1 fruit fly cellular context compared by ENCODE assay signal in genomic region chr3R:5053611-5054133, dm6.
TF ChIP-seq lines count a peak whose summit lies in the region.

No protein-coding gene starts in this region.

TF ChIP-seq in whole organism, embryonic, 481 proteins besides CTCF, POLR2A, EP300 and RAD21 (continued from another document and continues in another):
- TF ChIP-seq CG7928 (GFP tag; optimal IDR thresholded peaks at IDR 0.05; lab: Kevin White, UChicago) (no peak), CG18764 (GFP tag; optimal IDR thresholded peaks at IDR 0.05; lab: Kevin White, UChicago) (peak; percentile 76), CG13424 (tag; optimal IDR thresholded peaks at IDR 0.05; lab: Kevin White, UChicago) (peak; percentile 67), CG10431 (GFP tag; optimal IDR thresholded peaks at IDR 0.05; lab: Kevin White, UChicago) (peak; percentile 87), CG12769 (tag; optimal IDR thresholded peaks at IDR 0.05; lab: Kevin White, UChicago) (peak; percentile 76), toy (GFP tag; IDR thresholded peaks at IDR 0.05; lab: Robert Waterston, UW) (no peak), CG6854 (GFP tag; optimal IDR thresholded peaks at IDR 0.05; lab: Kevin White, UChicago) (peak; percentile 15), gce (GFP tag; IDR thresholded peaks at IDR 0.05; lab: Robert Waterston, UW) (peak; percentile 85), NC2α (GFP tag; optimal IDR thresholded peaks at IDR 0.05; lab: Kevin White, UChicago) (peak; percentile 75), CG2875 (GFP tag; optimal IDR thresholded peaks at IDR 0.05; lab: Kevin White, UChicago) (peak; percentile 90), Ssrp (tag; optimal IDR thresholded peaks at IDR 0.05; lab: Kevin White, UChicago) (no peak), CG15269 (tag; optimal IDR thresholded peaks at IDR 0.05; lab: Kevin White, UChicago) (peak; percentile 47), dmrt99B (tag; optimal IDR thresholded peaks at IDR 0.05; lab: Kevin White, UChicago) (peak; percentile 66), Nf-YB (GFP tag; optimal IDR thresholded peaks at IDR 0.05; lab: Kevin White, UChicago) (peak; percentile 68), Dbx (GFP tag; IDR thresholded peaks at IDR 0.05; lab: Robert Waterston, UW) (no peak), her (GFP tag; optimal IDR thresholded peaks at IDR 0.05; lab: Kevin White, UChicago) (peak; percentile 54), HLH3B (GFP tag; IDR thresholded peaks at IDR 0.05; lab: Robert Waterston, UW) (peak; percentile 81; the same call in 1 of the 2 replicates), dati (GFP tag; IDR thresholded peaks at IDR 0.05; lab: Robert Waterston, UW) (no peak), crp (GFP tag; optimal IDR thresholded peaks at IDR 0.05; lab: Kevin White, UChicago) (peak in 1 of 2 experiments; percentile 32), GATAe (GFP tag; conservative IDR thresholded peaks at IDR 0.05; lab: Robert Waterston, UW) (peak; percentile 58), H15 (GFP tag; IDR thresholded peaks at IDR 0.05; lab: Robert Waterston, UW) (peak; percentile 52; the same call in 1 of the 3 replicates), CG11723 (GFP tag; optimal IDR thresholded peaks at IDR 0.05; lab: Kevin White, UChicago) (peak; percentile 81), CG1603 (tag; optimal IDR thresholded peaks at IDR 0.05; lab: Kevin White, UChicago) (peak; percentile 73), CG15073 (GFP tag; optimal IDR thresholded peaks at IDR 0.05; lab: Kevin White, UChicago) (peak; percentile 41), BtbVII (GFP tag; optimal IDR thresholded peaks at IDR 0.05; lab: Kevin White, UChicago) (peak; percentile 81), CG4820 (GFP tag; optimal IDR thresholded peaks at IDR 0.05; lab: Kevin White, UChicago) (peak; percentile 47), Bgb (GFP tag; IDR thresholded peaks at IDR 0.05; lab: Robert Waterston, UW; ENCODE audit: partially characterized antibody) (no peak), CG18011 (GFP tag; optimal IDR thresholded peaks at IDR 0.05; lab: Kevin White, UChicago) (peak; percentile 6), org-1 (GFP tag; optimal IDR thresholded peaks at IDR 0.05; lab: Kevin White, UChicago) (peak; percentile 83), CG16779 (GFP tag; IDR thresholded peaks at IDR 0.05; lab: Robert Waterston, UW) (peak; percentile 42; the same call in 1 of the 2 replicates), CG4328 (GFP tag; optimal IDR thresholded peaks at IDR 0.05; lab: Kevin White, UChicago) (peak; percentile 75), CG17612 (GFP tag; IDR thresholded peaks at IDR 0.05; lab: Robert Waterston, UW) (peak; percentile 69), jumu (GFP tag; optimal IDR thresholded peaks at IDR 0.05; lab: Kevin White, UChicago) (peak; percentile 51), Fer2 (tag; optimal IDR thresholded peaks at IDR 0.05; lab: Kevin White, UChicago) (peak; percentile 58), ara (GFP tag; IDR thresholded peaks at IDR 0.05; lab: Robert Waterston, UW) (peak; percentile 92), CG9817 (tag; optimal IDR thresholded peaks at IDR 0.05; lab: Kevin White, UChicago) (peak; percentile 13), Hmx (GFP tag; optimal IDR thresholded peaks at IDR 0.05; lab: Kevin White, UChicago) (no peak), ken (GFP tag; IDR thresholded peaks at IDR 0.05; lab: Robert Waterston, UW) (peak; percentile 60; the same call in 2 of the 3 replicates), hbn (GFP tag; IDR thresholded peaks at IDR 0.05; lab: Robert Waterston, UW; ENCODE audit: partially characterized antibody) (no peak), hkb (optimal IDR thresholded peaks at IDR 0.05; lab: Kevin White, UChicago) (no peak), hkb (GFP tag; IDR thresholded peaks at IDR 0.05; lab: Robert Waterston, UW) (peak; percentile 90), eve (GFP tag; optimal IDR thresholded peaks at IDR 0.05; lab: Kevin White, UChicago) (no peak), Lim3 (GFP tag; IDR thresholded peaks at IDR 0.05; lab: Robert Waterston, UW) (no peak), CG11695 (GFP tag; IDR thresholded peaks at IDR 0.05; lab: Robert Waterston, UW) (peak; percentile 76; the same call in 2 of the 3 replicates), MBD-R2 (GFP tag; IDR thresholded peaks at IDR 0.05; lab: Robert Waterston, UW) (no peak), Tbp (GFP tag; optimal IDR thresholded peaks at IDR 0.05; lab: Kevin White, UChicago) (no peak), cato (GFP tag; optimal IDR thresholded peaks at IDR 0.05; lab: Kevin White, UChicago; ENCODE audit: borderline replicate concordance) (peak; percentile 44), CG2202 (tag; optimal IDR thresholded peaks at IDR 0.05; lab: Kevin White, UChicago) (peak; percentile 93), Deaf1 (tag; optimal IDR thresholded peaks at IDR 0.05; lab: Kevin White, UChicago) (peak; percentile 50), emc (GFP tag; optimal IDR thresholded peaks at IDR 0.05; lab: Kevin White, UChicago) (no peak), caup (GFP tag; optimal IDR thresholded peaks at IDR 0.05; lab: Kevin White, UChicago; ENCODE audit: severe bottlenecking) (peak; percentile 77), Dp (GFP tag; optimal IDR thresholded peaks at IDR 0.05; lab: Kevin White, UChicago) (no peak), CG3995 (GFP tag; optimal IDR thresholded peaks at IDR 0.05; lab: Kevin White, UChicago) (no peak), bowl (GFP tag; IDR thresholded peaks at IDR 0.05; lab: Robert Waterston, UW) (peak; percentile 65; the same call in 1 of the 2 replicates), CG17912 (GFP tag; optimal IDR thresholded peaks at IDR 0.05; lab: Kevin White, UChicago) (peak; percentile 70), CG3847 (GFP tag; IDR thresholded peaks at IDR 0.05; lab: Robert Waterston, UW) (no peak), Antp (GFP tag; optimal IDR thresholded peaks at IDR 0.05; lab: Kevin White, UChicago) (peak; percentile 70), H2.0 (GFP tag; IDR thresholded peaks at IDR 0.05; lab: Robert Waterston, UW) (peak; percentile 54; the same call in 1 of the 2 replicates), dimm (GFP tag; IDR thresholded peaks at IDR 0.05; lab: Robert Waterston, UW) (peak; percentile 49; the same call in 1 of the 2 replicates), CG14014 (GFP tag; IDR thresholded peaks at IDR 0.05; lab: Robert Waterston, UW) (peak; percentile 77; the same call in 1 of the 2 replicates), ranshi (GFP tag; IDR thresholded peaks at IDR 0.05; lab: Robert Waterston, UW) (peak; percentile 69; the same call in 1 of the 2 replicates), CG10321 (GFP tag; IDR thresholded peaks at IDR 0.05; lab: Robert Waterston, UW) (no peak), usp (GFP tag; optimal IDR thresholded peaks at IDR 0.05; lab: Kevin White, UChicago) (no peak), hb (GFP tag; IDR thresholded peaks at IDR 0.05; lab: Robert Waterston, UW; ENCODE audit: partially characterized antibody) (no peak), CG5953 (GFP tag; IDR thresholded peaks at IDR 0.05; lab: Robert Waterston, UW) (peak; percentile 88), Oaz (GFP tag; IDR thresholded peaks at IDR 0.05; lab: Robert Waterston, UW) (0 out of 2 replicates have a peak, but pooled peaks have one; percentile 11), CG7987 (GFP tag; optimal IDR thresholded peaks at IDR 0.05; lab: Kevin White, UChicago) (peak; percentile 88), nom (GFP tag; optimal IDR thresholded peaks at IDR 0.05; lab: Kevin White, UChicago) (peak; percentile 21), CG32767 (GFP tag; IDR thresholded peaks at IDR 0.05; lab: Robert Waterston, UW) (peak; percentile 39; the same call in 1 of the 2 replicates), CG33213 (GFP tag; optimal IDR thresholded peaks at IDR 0.05; lab: Kevin White, UChicago) (peak; percentile 85), CG8281 (tag; optimal IDR thresholded peaks at IDR 0.05; lab: Kevin White, UChicago) (peak; percentile 59), CG9932 (GFP tag; IDR thresholded peaks at IDR 0.05; lab: Robert Waterston, UW) (0 out of 2 replicates have a peak, but pooled peaks have one; percentile 20), Chrac-16 (GFP tag; optimal IDR thresholded peaks at IDR 0.05; lab: Kevin White, UChicago) (no peak), CG13624 (GFP tag; optimal IDR thresholded peaks at IDR 0.05; lab: Kevin White, UChicago) (peak; percentile 13), scrt (GFP tag; optimal IDR thresholded peaks at IDR 0.05; lab: Kevin White, UChicago) (peak; percentile 54), HmgD (GFP tag; optimal IDR thresholded peaks at IDR 0.05; lab: Kevin White, UChicago) (peak; percentile 2), CG30431 (GFP tag; optimal IDR thresholded peaks at IDR 0.05; lab: Kevin White, UChicago) (peak; percentile 34), CG18599 (GFP tag; optimal IDR thresholded peaks at IDR 0.05; lab: Kevin White, UChicago) (peak; percentile 84), Sry-β (GFP tag; optimal IDR thresholded peaks at IDR 0.05; lab: Kevin White, UChicago) (peak; percentile 57), fd64A (GFP tag; optimal IDR thresholded peaks at IDR 0.05; lab: Kevin White, UChicago) (peak; percentile 95), Fer1 (GFP tag; optimal IDR thresholded peaks at IDR 0.05; lab: Kevin White, UChicago) (peak; percentile 80), D19A (tag; optimal IDR thresholded peaks at IDR 0.05; lab: Kevin White, UChicago) (peak; percentile 54), D (optimal IDR thresholded peaks at IDR 0.05; lab: Kevin White, UChicago) (no peak), D (GFP tag; optimal IDR thresholded peaks at IDR 0.05; lab: Kevin White, UChicago) (peak; percentile 86), CG1832 (GFP tag; optimal IDR thresholded peaks at IDR 0.05; lab: Kevin White, UChicago) (no peak), ro (GFP tag; IDR thresholded peaks at IDR 0.05; lab: Robert Waterston, UW) (peak; percentile 51; the same call in 1 of the 2 replicates), CG17385 (GFP tag; optimal IDR thresholded peaks at IDR 0.05; lab: Kevin White, UChicago) (peak; percentile 65), CG7745 (tag; optimal IDR thresholded peaks at IDR 0.05; lab: Kevin White, UChicago) (peak; percentile 93), CG6272 (GFP tag; IDR thresholded peaks at IDR 0.05; lab: Robert Waterston, UW) (no peak), pros (GFP tag; optimal IDR thresholded peaks at IDR 0.05; lab: Kevin White, UChicago) (peak; percentile 49), Optix (GFP tag; IDR thresholded peaks at IDR 0.05; lab: Robert Waterston, UW) (peak; percentile 67; the same call in 1 of the 3 replicates), ttk (GFP tag; IDR thresholded peaks at IDR 0.05; lab: Robert Waterston, UW) (no peak), luna (GFP tag; optimal IDR thresholded peaks at IDR 0.05; lab: Kevin White, UChicago) (no peak), dpn (GFP tag; optimal IDR thresholded peaks at IDR 0.05; lab: Kevin White, UChicago) (peak; percentile 35 to 57), abd-A (tag; optimal IDR thresholded peaks at IDR 0.05; lab: Kevin White, UChicago) (peak; percentile 14), Xbp1 (GFP tag; optimal IDR thresholded peaks at IDR 0.05; lab: Kevin White, UChicago) (peak; percentile 18), zen (tag; optimal IDR thresholded peaks at IDR 0.05; lab: Kevin White, UChicago) (peak; percentile 58), CG1024 (GFP tag; IDR thresholded peaks at IDR 0.05; lab: Robert Waterston, UW) (peak; percentile 83), pum (GFP tag; optimal IDR thresholded peaks at IDR 0.05; lab: Kevin White, UChicago) (peak; percentile 60), lmd (GFP tag; IDR thresholded peaks at IDR 0.05; lab: Robert Waterston, UW) (peak; percentile 41; the same call in 1 of the 2 replicates), Myb (GFP tag; optimal IDR thresholded peaks at IDR 0.05; lab: Kevin White, UChicago) (peak; percentile 47), Dip2 (GFP tag; IDR thresholded peaks at IDR 0.05; lab: Robert Waterston, UW) (no peak), tll (GFP tag; optimal IDR thresholded peaks at IDR 0.05; lab: Kevin White, UChicago) (peak in 1 of 2 experiments; percentile 26), cwo (GFP tag; optimal IDR thresholded peaks at IDR 0.05; lab: Kevin White, UChicago) (peak; percentile 30), Jarid2 (GFP tag; optimal IDR thresholded peaks at IDR 0.05; lab: Kevin White, UChicago) (peak; percentile 63), grau (tag; optimal IDR thresholded peaks at IDR 0.05; lab: Kevin White, UChicago) (peak; percentile 51), Dfd (GFP tag; optimal IDR thresholded peaks at IDR 0.05; lab: Kevin White, UChicago) (no peak), Hr51 (GFP tag; optimal IDR thresholded peaks at IDR 0.05; lab: Kevin White, UChicago) (peak; percentile 12 to 64), tup (GFP tag; optimal IDR thresholded peaks at IDR 0.05; lab: Kevin White, UChicago) (peak; percentile 82), Gsc (GFP tag; IDR thresholded peaks at IDR 0.05; lab: Robert Waterston, UW) (no peak), CG10565 (GFP tag; optimal IDR thresholded peaks at IDR 0.05; lab: Kevin White, UChicago) (peak; percentile 25), CG18476 (GFP tag; optimal IDR thresholded peaks at IDR 0.05; lab: Kevin White, UChicago) (peak; percentile 62), HLH54F (GFP tag; optimal IDR thresholded peaks at IDR 0.05; lab: Kevin White, UChicago) (no peak), sens-2 (GFP tag; IDR thresholded peaks at IDR 0.05; lab: Robert Waterston, UW) (peak; percentile 65; the same call in 1 of the 2 replicates), fd102C (GFP tag; optimal IDR thresholded peaks at IDR 0.05; lab: Kevin White, UChicago) (peak; percentile 91), CG11504 (tag; optimal IDR thresholded peaks at IDR 0.05; lab: Kevin White, UChicago) (peak; percentile 61), CG9727 (GFP tag; optimal IDR thresholded peaks at IDR 0.05; lab: Kevin White, UChicago) (peak; percentile 91), CG16863 (GFP tag; optimal IDR thresholded peaks at IDR 0.05; lab: Kevin White, UChicago) (peak; percentile 76), CG7963 (GFP tag; IDR thresholded peaks at IDR 0.05; lab: Robert Waterston, UW; ENCODE audit: partially characterized antibody) (no peak), pan (optimal IDR thresholded peaks at IDR 0.05; lab: Kevin White, UChicago) (no peak), pan (GFP tag; optimal IDR thresholded peaks at IDR 0.05 in 1 of 2, IDR thresholded peaks at IDR 0.05 in 1 of 2) (peak in 1 of 2 experiments; percentile 65), Hand (GFP tag; optimal IDR thresholded peaks at IDR 0.05; lab: Kevin White, UChicago) (no peak), wor (GFP tag; IDR thresholded peaks at IDR 0.05; lab: Robert Waterston, UW) (no peak), CG12155 (GFP tag; optimal IDR thresholded peaks at IDR 0.05; lab: Kevin White, UChicago) (no peak), gcm (GFP tag; optimal IDR thresholded peaks at IDR 0.05; lab: Kevin White, UChicago) (peak; percentile 79), CG12219 (GFP tag; optimal IDR thresholded peaks at IDR 0.05; lab: Kevin White, UChicago) (peak; percentile 57), Vsx1 (GFP tag; optimal IDR thresholded peaks at IDR 0.05; lab: Kevin White, UChicago) (peak; percentile 91), TFAM (GFP tag; optimal IDR thresholded peaks at IDR 0.05; lab: Kevin White, UChicago) (no peak), Atf6 (GFP tag; IDR thresholded peaks at IDR 0.05; lab: Robert Waterston, UW) (peak; percentile 74), vvl (GFP tag; IDR thresholded peaks at IDR 0.05; lab: Robert Waterston, UW) (peak; percentile 70)
